Worm (Caenorhabditis elegans): Measurements from ENCODE around the gene nspc-13.

- TF ChIP-seq snpc-4 (tag; optimal IDR thresholded peaks at IDR 0.05) (no peak), fos-1 (tag; optimal IDR thresholded peaks at IDR 0.05) (no peak), snu-23 (GFP tag; optimal IDR thresholded peaks at IDR 0.05) (no peak)
Observed at ce11 chrX:12343279-12343678, 13.9 kb upstream of the nspc-13 start, which contains the start of the genes nspc-9 and nspc-10.
